Fruit fly (Drosophila melanogaster) whole organism, pupa: ENCODE results near the gene Rrp40.

Experiments used
- CG13204 ChIP-seq: fragments of 200-800 bp; sonication (Bioruptor generic); optimal IDR thresholded peaks from 2 replicates; lab custom pipeline; 2018; ENCODE audit warnings: missing biosample characterization, mild to moderate bottlenecking, missing genetic modification characterization, moderate library complexity
- D1 ChIP-seq: fragments of 200-800 bp; sonication (Bioruptor generic); optimal IDR thresholded peaks from 2 replicates; lab custom pipeline; 2018; ENCODE audit warnings: missing biosample characterization, mild to moderate bottlenecking, missing genetic modification characterization, moderate library complexity
- Pif1B ChIP-seq: fragments of 200-800 bp; sonication (Bioruptor generic); optimal IDR thresholded peaks from 3 replicates; lab custom pipeline; 2016; ENCODE audit warnings: missing biosample characterization, missing genetic modification characterization

dm6 chr2L:1756351-1756750 lies 27.8 kb downstream of the Rrp40 start, which contains the start of gene Gr22f:
- TF ChIP-seq CG13204 (no peak), D1 (tag; lab: Kevin White, UChicago) (no peak), Pif1B (GFP tag; lab: Kevin White, UChicago) (no peak)
